Worm (Caenorhabditis elegans): ENCODE results near the gene srv-8.

The srv-8 gene

DNA sequence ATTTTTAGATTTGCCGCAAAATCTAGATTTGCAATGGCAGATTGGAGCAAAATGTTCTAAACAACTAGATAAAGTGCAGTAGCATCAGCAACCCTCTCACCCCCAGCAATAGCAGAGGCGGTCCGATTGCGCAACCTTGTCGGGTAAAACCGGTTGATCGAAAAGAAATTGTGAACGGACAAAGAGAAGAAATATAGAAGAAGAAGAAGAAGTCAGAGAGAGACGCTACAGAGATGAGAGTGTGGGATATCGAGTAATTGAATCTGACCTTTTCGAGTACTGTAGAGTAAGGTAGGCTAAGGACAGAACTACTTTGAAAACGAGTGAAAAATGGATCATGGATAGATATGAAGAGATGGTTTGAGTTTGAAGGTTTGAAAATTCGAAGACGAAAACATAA is 44.7 kb downstream of the srv-8 start:
- TF ChIP-seq sdz-12 (GFP tag; optimal IDR thresholded peaks at IDR 0.05) (no peak), mep-1 (tag; optimal IDR thresholded peaks at IDR 0.05) (peak; percentile 17), lin-29 (GFP tag; IDR thresholded peaks at IDR 0.05) (no peak), ceh-44 (GFP tag; IDR thresholded peaks at IDR 0.05) (no peak), nhr-25 (tag; optimal IDR thresholded peaks at IDR 0.05; ENCODE audit: borderline replicate concordance, insufficient read depth) (peak; percentile 84), mes-2 (tag; optimal IDR thresholded peaks at IDR 0.05; ENCODE audit: poor library complexity, severe bottlenecking) (peak; percentile 18), aha-1 (tag) (peak; percentile 89), pha-4 (GFP tag; IDR thresholded peaks at IDR 0.05) (no peak), pha-4 (tag; optimal IDR thresholded peaks at IDR 0.05) (no peak), nhr-10 (tag; optimal IDR thresholded peaks at IDR 0.05) (no peak)

DNA sequence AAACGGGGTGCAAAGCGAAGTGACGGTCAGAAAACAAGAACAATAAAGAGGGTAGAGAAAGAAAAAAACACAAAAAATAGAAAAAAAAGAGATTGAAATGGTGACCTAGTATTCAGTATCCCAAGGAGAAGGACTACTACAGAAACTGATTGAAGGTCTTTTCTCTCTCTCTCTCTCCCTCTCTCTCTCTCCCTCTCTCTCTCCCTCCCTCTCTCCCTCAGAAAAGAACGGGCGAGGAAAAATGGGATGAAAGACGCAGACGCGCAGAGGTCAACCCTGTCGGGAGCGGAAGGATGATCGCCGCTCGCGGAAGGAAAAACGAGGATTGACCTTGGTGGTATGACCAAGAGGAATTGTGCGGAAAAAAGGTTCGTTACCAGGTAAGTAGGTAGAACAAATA is 46.0 kb downstream of the srv-8 start:
- TF ChIP-seq aha-1 (tag) (peak; percentile 2), madf-9 (GFP tag; conservative IDR thresholded peaks at IDR 0.05) (peak; percentile 79), lin-29 (GFP tag; IDR thresholded peaks at IDR 0.05) (no peak), pha-4 (GFP tag; IDR thresholded peaks at IDR 0.05) (peak; percentile 68; the same call in 1 of the 2 replicates), pha-4 (tag; optimal IDR thresholded peaks at IDR 0.05) (no peak), F44E2.7 (GFP tag; IDR thresholded peaks at IDR 0.05) (0 out of 2 replicates have a peak, but pooled peaks have one; percentile 28), ZK337.2 (GFP tag; IDR thresholded peaks at IDR 0.05) (no peak), dmd-6 (GFP tag; IDR thresholded peaks at IDR 0.05) (peak; percentile 35; the same call in 1 of the 2 replicates), nhr-42 (GFP tag; IDR thresholded peaks at IDR 0.05) (no peak), F26F4.8 (GFP tag; conservative IDR thresholded peaks at IDR 0.05) (no peak), mxl-3 (GFP tag; optimal IDR thresholded peaks at IDR 0.05) (peak; percentile 41), nhr-237 (tag; optimal IDR thresholded peaks at IDR 0.05) (peak; percentile 30), mdl-1 (tag; optimal IDR thresholded peaks at IDR 0.05) (peak in 1 of 2 experiments; percentile 20), set-16 (GFP tag; IDR thresholded peaks at IDR 0.05) (peak; percentile 87), tra-1 (GFP tag; IDR thresholded peaks at IDR 0.05) (0 out of 2 replicates have a peak, but pooled peaks have one; percentile 55), hlh-30 (tag; optimal IDR thresholded peaks at IDR 0.05; ENCODE audit: insufficient read depth) (peak; percentile 43), nhr-28 (tag; optimal IDR thresholded peaks at IDR 0.05) (peak; percentile 53), dve-1 (tag; optimal IDR thresholded peaks at IDR 0.05; ENCODE audit: insufficient read depth) (peak; percentile 70), nhr-6 (tag; optimal IDR thresholded peaks at IDR 0.05) (peak; percentile 41), mep-1 (tag; optimal IDR thresholded peaks at IDR 0.05) (peak; percentile 8), hlh-11 (tag; optimal IDR thresholded peaks at IDR 0.05) (peak; percentile 74), lsy-2 (tag; optimal IDR thresholded peaks at IDR 0.05) (peak in 1 of 2 experiments; percentile 39), zip-2 (tag; optimal IDR thresholded peaks at IDR 0.05) (no peak), nhr-25 (tag; optimal IDR thresholded peaks at IDR 0.05; ENCODE audit: borderline replicate concordance, insufficient read depth) (peak; percentile 83), daf-16 (GFP tag; optimal IDR thresholded peaks at IDR 0.05) (no peak), daf-16 (tag; optimal IDR thresholded peaks at IDR 0.05) (peak; percentile 3)

DNA sequence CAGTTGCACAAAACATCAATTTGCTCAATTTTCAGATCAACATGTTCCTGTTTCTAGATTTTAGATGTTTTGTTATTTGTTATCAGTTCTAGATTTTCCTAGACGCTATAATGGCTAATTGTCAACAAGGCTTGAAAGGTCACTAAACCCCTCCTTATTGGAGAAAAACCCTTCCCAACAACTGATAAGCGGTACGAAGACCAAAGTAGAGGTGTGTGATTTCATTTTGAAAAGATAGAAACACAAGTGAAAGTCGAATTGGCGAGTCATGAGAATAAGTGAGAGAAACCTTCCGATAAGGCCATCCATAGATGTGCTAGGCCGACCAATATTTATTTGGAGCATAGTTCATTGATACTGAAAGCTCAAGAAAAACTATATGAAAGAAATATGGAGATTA is 46.9 kb downstream of the srv-8 start:
- TF ChIP-seq daf-16 (GFP tag; optimal IDR thresholded peaks at IDR 0.05) (peak in 1 of 2 experiments; percentile 34), daf-16 (tag; optimal IDR thresholded peaks at IDR 0.05) (peak; percentile 99), cey-2 (tag; optimal IDR thresholded peaks at IDR 0.05; ENCODE audit: borderline replicate concordance, insufficient read depth) (no peak), lir-3 (tag; optimal IDR thresholded peaks at IDR 0.05) (no peak), mep-1 (tag; optimal IDR thresholded peaks at IDR 0.05) (peak; percentile 65), dmd-6 (GFP tag; IDR thresholded peaks at IDR 0.05) (peak; percentile 81), nhr-6 (tag; optimal IDR thresholded peaks at IDR 0.05) (peak; percentile 97), nhr-10 (tag; optimal IDR thresholded peaks at IDR 0.05) (peak; percentile 70), nhr-77 (tag; optimal IDR thresholded peaks at IDR 0.05) (peak; percentile 70), hlh-11 (tag; optimal IDR thresholded peaks at IDR 0.05) (peak; percentile 88), lsy-2 (tag; optimal IDR thresholded peaks at IDR 0.05) (peak in 1 of 2 experiments; percentile 26), nhr-42 (GFP tag; IDR thresholded peaks at IDR 0.05) (no peak), lin-1 (GFP tag; IDR thresholded peaks at IDR 0.05) (peak; percentile 76; the same call in 1 of the 2 replicates), ama-1 (optimal IDR thresholded peaks at IDR 0.05) (peak; percentile 5), mdl-1 (tag; optimal IDR thresholded peaks at IDR 0.05) (peak in 1 of 2 experiments; percentile 47), ceh-44 (GFP tag; IDR thresholded peaks at IDR 0.05) (no peak), T20F7.1 (GFP tag; optimal IDR thresholded peaks at IDR 0.05) (peak; percentile 3), dmd-8 (GFP tag; IDR thresholded peaks at IDR 0.05) (no peak), mdt-29 (GFP tag; IDR thresholded peaks at IDR 0.05) (no peak), F49E8.2 (tag; optimal IDR thresholded peaks at IDR 0.05; ENCODE audit: borderline replicate concordance) (no peak), spr-3 (GFP tag; optimal IDR thresholded peaks at IDR 0.05) (no peak), nhr-48 (tag; optimal IDR thresholded peaks at IDR 0.05) (peak; percentile 57), dve-1 (tag; optimal IDR thresholded peaks at IDR 0.05; ENCODE audit: insufficient read depth) (peak; percentile 95), pqm-1 (tag; optimal IDR thresholded peaks at IDR 0.05) (peak; percentile 89), gei-8 (GFP tag; optimal IDR thresholded peaks at IDR 0.05) (no peak), php-3 (GFP tag; IDR thresholded peaks at IDR 0.05) (peak; percentile 69), lin-39 (tag; optimal IDR thresholded peaks at IDR 0.05) (no peak)
